Fruit fly (Drosophila melanogaster): ENCODE measurements around the gene cact.

cact gene

DNA sequence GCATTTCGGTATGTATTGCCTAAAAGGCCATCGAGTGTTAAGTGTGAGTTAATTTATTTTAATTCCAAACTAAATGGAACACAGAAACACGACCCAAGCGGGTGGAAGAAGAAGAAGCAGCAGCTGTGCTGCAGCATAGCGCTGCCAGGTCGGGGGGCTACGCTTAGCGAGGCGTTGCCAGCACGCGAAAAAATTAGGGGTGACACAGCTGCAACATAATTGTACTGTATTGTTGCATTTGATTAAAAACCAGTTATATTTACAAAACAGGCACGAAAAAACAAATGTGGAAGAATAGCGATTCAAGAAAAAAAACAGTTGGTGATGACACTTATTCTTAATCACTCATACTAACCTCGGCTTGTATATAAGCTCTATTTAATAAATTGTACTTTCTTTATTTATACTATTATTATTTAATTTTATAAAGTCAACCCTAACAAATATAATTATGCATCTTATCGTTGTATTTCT, 24.2 kb upstream of the cact start (continued):
- TF ChIP-seq Dll (GFP tag; IDR thresholded peaks at IDR 0.05; ENCODE audit: partially characterized antibody) (peak; percentile 70; the same call in 3 of the 4 replicates), CG42726 (GFP tag; IDR thresholded peaks at IDR 0.05; ENCODE audit: partially characterized antibody) (0 out of 2 replicates have a peak, but pooled peaks have one; percentile 21), bbx (GFP tag; IDR thresholded peaks at IDR 0.05; ENCODE audit: partially characterized antibody) (peak; percentile 72), knrl (GFP tag; IDR thresholded peaks at IDR 0.05; ENCODE audit: partially characterized antibody) (peak; percentile 68), CG18476 (GFP tag; optimal IDR thresholded peaks at IDR 0.05) (no peak), pzg (GFP tag; optimal IDR thresholded peaks at IDR 0.05) (peak; percentile 66), trh (GFP tag; optimal IDR thresholded peaks at IDR 0.05) (peak; percentile 66), CG31388 (GFP tag; optimal IDR thresholded peaks at IDR 0.05) (no peak), CG17359 (tag; optimal IDR thresholded peaks at IDR 0.05) (peak; percentile 58), Drgx (GFP tag; IDR thresholded peaks at IDR 0.05) (peak; percentile 67; the same call in 1 of the 2 replicates), CG4617 (GFP tag; optimal IDR thresholded peaks at IDR 0.05; ENCODE audit: borderline replicate concordance) (peak; percentile 35), grau (tag; optimal IDR thresholded peaks at IDR 0.05) (peak; percentile 77), zen2 (GFP tag; IDR thresholded peaks at IDR 0.05; ENCODE audit: partially characterized antibody) (0 out of 3 replicates have a peak, but pooled peaks have one; percentile 59), B-H1 (GFP tag; IDR thresholded peaks at IDR 0.05) (peak; percentile 72), CG17186 (GFP tag; optimal IDR thresholded peaks at IDR 0.05) (peak; percentile 8), kay (GFP tag; optimal IDR thresholded peaks at IDR 0.05) (no peak), phol (tag; optimal IDR thresholded peaks at IDR 0.05) (peak; percentile 82), scrt (GFP tag; optimal IDR thresholded peaks at IDR 0.05) (peak; percentile 23), vvl (GFP tag; IDR thresholded peaks at IDR 0.05) (peak; percentile 95), Atf-2 (GFP tag; optimal IDR thresholded peaks at IDR 0.05) (peak; percentile 61), Dad (GFP tag; optimal IDR thresholded peaks at IDR 0.05) (peak; percentile 5), E2f1 (GFP tag; IDR thresholded peaks at IDR 0.05) (peak; percentile 70), cwo (GFP tag; optimal IDR thresholded peaks at IDR 0.05) (peak; percentile 58), CG18011 (GFP tag; optimal IDR thresholded peaks at IDR 0.05) (peak; percentile 12), CG16779 (GFP tag; IDR thresholded peaks at IDR 0.05) (peak; percentile 64; the same call in 1 of the 2 replicates), ranshi (GFP tag; IDR thresholded peaks at IDR 0.05) (peak; percentile 80), CG9215 (GFP tag; IDR thresholded peaks at IDR 0.05) (peak; percentile 76), CG13624 (GFP tag; optimal IDR thresholded peaks at IDR 0.05) (peak; percentile 55), CG17361 (GFP tag; IDR thresholded peaks at IDR 0.05) (no peak; the same call in 2 of the 3 replicates), Hey (tag; optimal IDR thresholded peaks at IDR 0.05) (no peak), CG11696 (GFP tag; IDR thresholded peaks at IDR 0.05) (0 out of 2 replicates have a peak, but pooled peaks have one; percentile 26), grn (GFP tag; optimal IDR thresholded peaks at IDR 0.05) (no peak), CG6254 (GFP tag; optimal IDR thresholded peaks at IDR 0.05) (peak; percentile 15), caup (GFP tag; optimal IDR thresholded peaks at IDR 0.05; ENCODE audit: severe bottlenecking) (peak; percentile 68), NK7.1 (GFP tag; optimal IDR thresholded peaks at IDR 0.05) (no peak), CG10366 (GFP tag; IDR thresholded peaks at IDR 0.05) (peak; percentile 72), fu2 (GFP tag; optimal IDR thresholded peaks at IDR 0.05) (peak; percentile 47), Abd-B (GFP tag; optimal IDR thresholded peaks at IDR 0.05) (no peak), BtbVII (GFP tag; optimal IDR thresholded peaks at IDR 0.05) (peak; percentile 41), CG12236 (GFP tag; optimal IDR thresholded peaks at IDR 0.05) (peak; percentile 14), Sox100B (GFP tag; optimal IDR thresholded peaks at IDR 0.05) (peak; percentile 70), CG13424 (tag; optimal IDR thresholded peaks at IDR 0.05) (peak; percentile 81), NC2α (GFP tag; optimal IDR thresholded peaks at IDR 0.05) (peak; percentile 9), CG6175 (GFP tag; IDR thresholded peaks at IDR 0.05) (peak; percentile 75), CG17802 (tag; optimal IDR thresholded peaks at IDR 0.05) (peak; percentile 35), CG30020 (tag; optimal IDR thresholded peaks at IDR 0.05) (peak; percentile 42), CG12299 (tag; optimal IDR thresholded peaks at IDR 0.05) (no peak), CG11504 (tag; optimal IDR thresholded peaks at IDR 0.05) (no peak), HLH3B (GFP tag; IDR thresholded peaks at IDR 0.05) (peak; percentile 80)

All from whole organism, embryonic.